Fruit fly (Drosophila melanogaster) whole organism: ENCODE measurements around the gene Sec22.

Experiments
- CG8478 ChIP-seq: fragments of >200 bp; optimal IDR thresholded peaks from 2 replicates; lab custom pipeline; 2018; ENCODE audit warnings: inconsistent platforms
- EcR ChIP-seq, 2 experiments: fragments of >200 bp; optimal IDR thresholded peaks; 2 replicates each; lab custom pipeline; 2017; ENCODE audit warnings: missing biosample characterization in 2 of 2, missing genetic modification characterization in 2 of 2, missing genetic modification reagents in 2 of 2
- psq ChIP-seq: fragments of >200 bp; optimal IDR thresholded peaks from 2 replicates; lab custom pipeline; 2017
- usp ChIP-seq: fragments of >200 bp; optimal IDR thresholded peaks from 2 replicates; lab custom pipeline; 2017; ENCODE audit warnings: missing biosample characterization, missing genetic modification characterization, mixed read lengths

dm6 chrX:835965-836690, 30.3 kb downstream of the Sec22 start:
- no peak for TF ChIP-seq psq (lab: Kevin White, UChicago)
- no peak for TF ChIP-seq usp
- no peak for TF ChIP-seq CG8478 (lab: Kevin White, UChicago)
- TF ChIP-seq EcR (GFP tag; optimal IDR thresholded peaks at IDR 0.05; lab: Kevin White, UChicago) = no peak
